Fruit fly (Drosophila melanogaster) whole organism, embryonic: Measurements from ENCODE around the gene Faa.
A peak's percentile ranks its signal among the peaks of the same experiment; 100 is the strongest.

Experiments used
- Bdp1 ChIP-seq: fragments of 200-800 bp; sonication (Bioruptor generic); optimal IDR thresholded peaks from 3 replicates; lab custom pipeline; 2016; ENCODE audit warnings: missing biosample characterization, missing genetic modification characterization
- Bteb2 ChIP-seq: fragments of 200-800 bp; sonication (Bioruptor generic); optimal IDR thresholded peaks from 2 replicates; lab custom pipeline; 2016; ENCODE audit warnings: missing biosample characterization, missing genetic modification characterization
- CG10147 ChIP-seq: fragments of 200-800 bp; sonication (Bioruptor generic); optimal IDR thresholded peaks from 2 replicates; lab custom pipeline; 2019; ENCODE audit warnings: missing biosample characterization, mild to moderate bottlenecking, missing genetic modification characterization, moderate library complexity
- CG10209 ChIP-seq: fragments of 200-800 bp; sonication (Bioruptor generic); optimal IDR thresholded peaks from 3 replicates; lab custom pipeline; 2017; ENCODE audit warnings: missing biosample characterization, mild to moderate bottlenecking, missing genetic modification characterization, missing genetic modification reagents
- CG10366 ChIP-seq: fragments of 200-800 bp; sonication (Bioruptor generic); IDR thresholded peaks from 2 replicates; pipeline ENCODE4 v1.3.6; 2022; ENCODE audit warnings: missing biosample characterization, missing genetic modification characterization
- CG10543 ChIP-seq: fragments of 200-800 bp; sonication (Bioruptor generic); optimal IDR thresholded peaks from 3 replicates; lab custom pipeline; 2017; ENCODE audit warnings: missing biosample characterization, mild to moderate bottlenecking, missing genetic modification characterization, moderate library complexity
- CG11247 ChIP-seq: fragments of 200-800 bp; sonication (Bioruptor generic); IDR thresholded peaks from 2 replicates; pipeline ENCODE4 v1.3.6; 2022; ENCODE audit warnings: missing biosample characterization, missing genetic modification characterization
- CG11456 ChIP-seq: fragments of 200-800 bp; sonication (Bioruptor generic); IDR thresholded peaks from 3 replicates; pipeline ENCODE4 v1.3.6; 2022; ENCODE audit warnings: missing biosample characterization, missing genetic modification characterization
- CG1233 ChIP-seq: fragments of 200-800 bp; sonication (Bioruptor generic); optimal IDR thresholded peaks from 4 replicates; lab custom pipeline; 2018; ENCODE audit warnings: missing biosample characterization, mild to moderate bottlenecking, missing genetic modification characterization
- CG13287 ChIP-seq: fragments of 200-800 bp; sonication (Bioruptor generic); IDR thresholded peaks from 2 replicates; pipeline ENCODE4 v1.3.6; 2022; ENCODE audit warnings: missing biosample characterization, missing genetic modification characterization; ENCODE audit not compliant: partially characterized antibody
- CG14860 ChIP-seq: fragments of 200-800 bp; sonication (Bioruptor generic); IDR thresholded peaks from 3 replicates; pipeline ENCODE4 v1.3.6; 2022; ENCODE audit warnings: missing biosample characterization, missing genetic modification characterization; ENCODE audit not compliant: partially characterized antibody
- CG1529 ChIP-seq: fragments of 200-800 bp; sonication (Bioruptor generic); optimal IDR thresholded peaks from 3 replicates; lab custom pipeline; 2018; ENCODE audit warnings: missing biosample characterization, missing genetic modification characterization
- CG15696 ChIP-seq: fragments of 200-800 bp; sonication (Bioruptor generic); optimal IDR thresholded peaks from 2 replicates; lab custom pipeline; 2019; ENCODE audit warnings: missing biosample characterization, mild to moderate bottlenecking, missing genetic modification characterization, moderate library complexity
- CG17385 ChIP-seq: fragments of 200-800 bp; sonication (Bioruptor generic); optimal IDR thresholded peaks from 3 replicates; lab custom pipeline; 2018; ENCODE audit warnings: missing biosample characterization, mild to moderate bottlenecking, missing genetic modification characterization
- CG2889 ChIP-seq: fragments of 200-800 bp; sonication (Bioruptor generic); IDR thresholded peaks from 3 replicates; pipeline ENCODE4 v1.3.6; 2022; ENCODE audit warnings: missing biosample characterization, missing genetic modification characterization
- CG30431 ChIP-seq: fragments of 200-800 bp; sonication (Bioruptor generic); optimal IDR thresholded peaks from 2 replicates; lab custom pipeline; 2017; ENCODE audit warnings: missing biosample characterization, missing genetic modification characterization
- CG4282 ChIP-seq: fragments of 200-800 bp; sonication (Bioruptor generic); optimal IDR thresholded peaks from 2 replicates; lab custom pipeline; 2016; ENCODE audit warnings: missing biosample characterization, missing genetic modification characterization
- CG4617 ChIP-seq: fragments of 200-800 bp; sonication (Bioruptor generic); optimal IDR thresholded peaks from 3 replicates; lab custom pipeline; 2016; ENCODE audit warnings: missing biosample characterization, missing genetic modification characterization, borderline replicate concordance
- CG6175 ChIP-seq: fragments of 200-800 bp; sonication (Bioruptor generic); IDR thresholded peaks from 3 replicates; pipeline ENCODE4 v1.3.6; 2022; ENCODE audit warnings: missing biosample characterization, missing genetic modification characterization
- CG6813 ChIP-seq: fragments of 200-800 bp; sonication (Bioruptor generic); optimal IDR thresholded peaks from 2 replicates; lab custom pipeline; 2017; ENCODE audit warnings: missing biosample characterization, missing genetic modification characterization, mild to moderate bottlenecking, moderate library complexity, missing genetic modification reagents
- CHES-1-like ChIP-seq: fragments of 200-800 bp; sonication (Bioruptor generic); optimal IDR thresholded peaks from 2 replicates; lab custom pipeline; 2016; ENCODE audit warnings: missing biosample characterization, missing genetic modification characterization
- CrebB ChIP-seq: fragments of 200-800 bp; sonication (Bioruptor generic); optimal IDR thresholded peaks from 3 replicates; lab custom pipeline; 2018; ENCODE audit warnings: missing biosample characterization, mild to moderate bottlenecking, missing genetic modification characterization
- Dek ChIP-seq: fragments of 200-800 bp; sonication (Bioruptor generic); optimal IDR thresholded peaks from 3 replicates; lab custom pipeline; 2019; ENCODE audit warnings: missing biosample characterization, mild to moderate bottlenecking, missing genetic modification characterization, moderate library complexity
- Dref ChIP-seq: fragments of 200-800 bp; sonication (Bioruptor generic); IDR thresholded peaks from 2 replicates; pipeline ENCODE4 v1.3.6; 2022; ENCODE audit warnings: missing biosample characterization, missing genetic modification characterization
- Hmx ChIP-seq: fragments of 200-800 bp; sonication (Bioruptor generic); optimal IDR thresholded peaks from 2 replicates; lab custom pipeline; 2016; ENCODE audit warnings: missing biosample characterization, missing genetic modification characterization
- Lhr ChIP-seq: fragments of 200-800 bp; sonication (Bioruptor generic); optimal IDR thresholded peaks from 3 replicates; lab custom pipeline; 2017; ENCODE audit warnings: mild to moderate bottlenecking, missing biosample characterization, missing genetic modification reagents, missing genetic modification characterization
- NC2α ChIP-seq: fragments of 200-800 bp; sonication (Bioruptor generic); optimal IDR thresholded peaks from 2 replicates; lab custom pipeline; 2016; ENCODE audit warnings: missing biosample characterization, missing genetic modification characterization
- Neu2 ChIP-seq: fragments of 200-800 bp; sonication (Bioruptor generic); optimal IDR thresholded peaks from 3 replicates; lab custom pipeline; 2016; ENCODE audit warnings: missing biosample characterization, missing genetic modification characterization, borderline replicate concordance
- Rx ChIP-seq: fragments of 200-800 bp; sonication (Bioruptor generic); IDR thresholded peaks from 2 replicates; pipeline ENCODE4 v1.3.6; 2022; ENCODE audit warnings: missing biosample characterization, missing genetic modification characterization
- Scr ChIP-seq: fragments of 200-800 bp; sonication (Bioruptor generic); IDR thresholded peaks from 2 replicates; pipeline ENCODE4 v1.3.6; 2022; ENCODE audit warnings: missing biosample characterization, missing genetic modification characterization; ENCODE audit not compliant: partially characterized antibody
- ara ChIP-seq: fragments of 200-800 bp; sonication (Bioruptor generic); IDR thresholded peaks from 2 replicates; pipeline ENCODE4 v1.3.6; 2022; ENCODE audit warnings: missing biosample characterization, missing genetic modification characterization
- bbx ChIP-seq: fragments of 200-800 bp; sonication (Bioruptor generic); IDR thresholded peaks from 2 replicates; pipeline ENCODE4 v1.3.6; 2022; ENCODE audit warnings: missing biosample characterization, missing genetic modification characterization; ENCODE audit not compliant: partially characterized antibody
- chif ChIP-seq, 2 experiments: fragments of 200-800 bp; sonication (Bioruptor generic); optimal IDR thresholded peaks; 3 replicates each; lab custom pipeline; 2016; ENCODE audit warnings: missing biosample characterization in 2 of 2, missing genetic modification characterization in 2 of 2
- dmrt11E ChIP-seq: fragments of 200-800 bp; sonication (Bioruptor generic); optimal IDR thresholded peaks from 3 replicates; lab custom pipeline; 2018; ENCODE audit warnings: missing biosample characterization, mild to moderate bottlenecking, missing genetic modification characterization, moderate library complexity
- dmrt99B ChIP-seq: fragments of 200-800 bp; sonication (Bioruptor generic); optimal IDR thresholded peaks from 2 replicates; lab custom pipeline; 2018; ENCODE audit warnings: missing biosample characterization, mild to moderate bottlenecking, missing genetic modification characterization, moderate library complexity
- gro ChIP-seq: fragments of 200-800 bp; sonication (Bioruptor generic); optimal IDR thresholded peaks from 2 replicates; lab custom pipeline; 2016; ENCODE audit warnings: missing biosample characterization, missing genetic modification characterization
- ham ChIP-seq: fragments of 200-800 bp; sonication (Bioruptor generic); IDR thresholded peaks from 2 replicates; pipeline ENCODE4 v1.3.6; 2022; ENCODE audit warnings: missing biosample characterization, missing genetic modification characterization
- hb ChIP-seq: fragments of 200-800 bp; sonication (Bioruptor generic); IDR thresholded peaks from 3 replicates; pipeline ENCODE4 v1.3.6; 2022; ENCODE audit warnings: missing biosample characterization, missing genetic modification characterization; ENCODE audit not compliant: partially characterized antibody
- knrl ChIP-seq: fragments of 200-800 bp; sonication (Bioruptor generic); IDR thresholded peaks from 3 replicates; pipeline ENCODE4 v1.3.6; 2022; ENCODE audit warnings: missing biosample characterization, missing genetic modification characterization; ENCODE audit not compliant: partially characterized antibody
- mld ChIP-seq: fragments of 200-800 bp; sonication (Bioruptor generic); IDR thresholded peaks from 3 replicates; pipeline ENCODE4 v1.3.6; 2022; ENCODE audit warnings: missing biosample characterization, missing genetic modification characterization; ENCODE audit not compliant: partially characterized antibody
- nau ChIP-seq: fragments of 200-800 bp; sonication (Bioruptor generic); optimal IDR thresholded peaks from 3 replicates; lab custom pipeline; 2017; ENCODE audit warnings: missing biosample characterization, mild to moderate bottlenecking, missing genetic modification characterization, missing genetic modification reagents
- phol ChIP-seq: fragments of 200-800 bp; sonication (Bioruptor generic); optimal IDR thresholded peaks from 3 replicates; lab custom pipeline; 2018; ENCODE audit warnings: missing biosample characterization, mild to moderate bottlenecking, missing genetic modification characterization, moderate library complexity
- psq ChIP-seq: fragments of 200-800 bp; sonication (Bioruptor generic); optimal IDR thresholded peaks from 2 replicates; lab custom pipeline; 2017; ENCODE audit warnings: missing biosample characterization, missing genetic modification characterization
- pzg ChIP-seq: fragments of 200-800 bp; sonication (Bioruptor generic); optimal IDR thresholded peaks from 3 replicates; lab custom pipeline; 2018; ENCODE audit warnings: missing biosample characterization, mild to moderate bottlenecking, missing genetic modification characterization, moderate library complexity
- sim ChIP-seq: fragments of 200-800 bp; sonication (Bioruptor generic); IDR thresholded peaks from 2 replicates; pipeline ENCODE4 v1.3.6; 2022; ENCODE audit warnings: missing biosample characterization, missing genetic modification characterization
- so ChIP-seq: fragments of 200-800 bp; sonication (Bioruptor generic); IDR thresholded peaks from 3 replicates; pipeline ENCODE4 v1.3.6; 2022; ENCODE audit warnings: missing biosample characterization, missing genetic modification characterization
- trem ChIP-seq: fragments of 200-800 bp; optimal IDR thresholded peaks from 3 replicates; lab custom pipeline; 2019; ENCODE audit warnings: missing biosample characterization, mild to moderate bottlenecking, missing genetic modification characterization, moderate library complexity
- vnd ChIP-seq: fragments of 200-800 bp; sonication (Bioruptor generic); IDR thresholded peaks from 3 replicates; pipeline ENCODE4 v1.3.6; 2022; ENCODE audit warnings: missing biosample characterization, missing genetic modification characterization; ENCODE audit not compliant: partially characterized antibody
- z ChIP-seq: fragments of 200-800 bp; sonication (Bioruptor generic); IDR thresholded peaks from 3 replicates; pipeline ENCODE4 v1.3.6; 2022; ENCODE audit warnings: missing biosample characterization, missing genetic modification characterization

The Faa gene

DNA sequence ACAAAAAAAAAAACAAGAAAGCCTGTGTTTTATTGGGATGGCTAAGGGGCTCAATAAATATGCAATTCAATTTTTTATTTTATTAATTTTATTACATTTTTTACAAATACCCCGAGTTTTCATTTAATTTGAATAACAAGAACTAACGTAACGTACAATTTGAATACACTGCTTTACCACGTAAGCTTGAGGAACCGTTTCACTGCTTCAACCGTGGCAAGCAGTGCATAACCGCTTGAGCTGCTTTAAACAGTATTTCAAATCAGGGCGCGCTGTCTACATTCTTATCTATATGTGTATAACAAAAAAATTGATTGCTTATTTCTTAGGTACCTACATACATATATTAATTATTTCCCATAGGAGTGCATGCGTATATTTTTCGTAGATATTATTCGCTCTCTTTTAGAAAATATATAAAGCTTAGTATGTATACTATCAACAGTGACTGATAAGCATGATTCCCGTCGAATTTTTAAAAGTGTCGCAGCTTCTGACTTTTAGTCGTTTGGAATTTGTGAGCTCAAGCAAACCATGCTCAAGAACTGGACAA, 19.0 kb upstream of the Faa start, which contains the start of gene CG14990 (continued):
- TF ChIP-seq mld (no peak), z (GFP tag; lab: Robert Waterston, UW) (no peak), CG1233 (GFP tag; lab: Kevin White, UChicago) (no peak), gro (no peak), knrl (GFP tag; lab: Robert Waterston, UW) (peak; percentile 63; the same call in 1 of the 3 replicates), bbx (GFP tag; lab: Robert Waterston, UW) (0 out of 2 replicates have a peak, but pooled peaks have one; percentile 31), ara (GFP tag; lab: Robert Waterston, UW) (no peak), Dek (tag; lab: Kevin White, UChicago) (no peak), CG6175 (GFP tag; lab: Robert Waterston, UW) (no peak), CG1529 (no peak), sim (GFP tag; lab: Robert Waterston, UW) (no peak), Bteb2 (no peak), psq (no peak), CG2889 (GFP tag; lab: Robert Waterston, UW) (no peak), CG15696 (tag; lab: Kevin White, UChicago) (no peak), CG6813 (GFP tag; lab: Kevin White, UChicago) (no peak), CG17385 (GFP tag; lab: Kevin White, UChicago) (no peak), Dref (GFP tag; lab: Robert Waterston, UW) (no peak), CG30431 (GFP tag; lab: Kevin White, UChicago) (no peak), trem (tag; lab: Kevin White, UChicago) (no peak), CG10543 (GFP tag; lab: Kevin White, UChicago) (no peak), ham (GFP tag; lab: Robert Waterston, UW) (no peak), Bdp1 (GFP tag; lab: Kevin White, UChicago) (no peak), Hmx (GFP tag; lab: Kevin White, UChicago) (no peak), Lhr (GFP tag; lab: Kevin White, UChicago) (peak; percentile 26), Neu2 (GFP tag; lab: Kevin White, UChicago) (no peak), CG10366 (GFP tag; lab: Robert Waterston, UW) (no peak), pzg (GFP tag; lab: Kevin White, UChicago) (peak; percentile 30), dmrt99B (no peak), CG10209 (GFP tag; lab: Kevin White, UChicago) (no peak), chif (GFP tag; optimal IDR thresholded peaks at IDR 0.05; lab: Kevin White, UChicago) (no peak), CG13287 (peak; percentile 39; the same call in 1 of the 2 replicates), CG11247 (GFP tag; lab: Robert Waterston, UW) (no peak), Scr (GFP tag; lab: Robert Waterston, UW) (0 out of 2 replicates have a peak, but pooled peaks have one; percentile 26), phol (no peak), vnd (GFP tag; lab: Robert Waterston, UW) (no peak), CG10147 (no peak), CG4617 (no peak), CrebB (tag; lab: Kevin White, UChicago) (no peak), CHES-1-like (no peak), Rx (no peak), CG4282 (GFP tag; lab: Kevin White, UChicago) (no peak), NC2α (GFP tag; lab: Kevin White, UChicago) (no peak), hb (GFP tag; lab: Robert Waterston, UW) (no peak), dmrt11E (tag; lab: Kevin White, UChicago) (no peak), CG11456 (GFP tag; lab: Robert Waterston, UW) (no peak), CG14860 (no peak), nau (GFP tag; lab: Kevin White, UChicago) (no peak), so (GFP tag; lab: Robert Waterston, UW) (no peak)
